Worm (Caenorhabditis elegans): Measurements from ENCODE around the gene C01G5.25.

DNA sequence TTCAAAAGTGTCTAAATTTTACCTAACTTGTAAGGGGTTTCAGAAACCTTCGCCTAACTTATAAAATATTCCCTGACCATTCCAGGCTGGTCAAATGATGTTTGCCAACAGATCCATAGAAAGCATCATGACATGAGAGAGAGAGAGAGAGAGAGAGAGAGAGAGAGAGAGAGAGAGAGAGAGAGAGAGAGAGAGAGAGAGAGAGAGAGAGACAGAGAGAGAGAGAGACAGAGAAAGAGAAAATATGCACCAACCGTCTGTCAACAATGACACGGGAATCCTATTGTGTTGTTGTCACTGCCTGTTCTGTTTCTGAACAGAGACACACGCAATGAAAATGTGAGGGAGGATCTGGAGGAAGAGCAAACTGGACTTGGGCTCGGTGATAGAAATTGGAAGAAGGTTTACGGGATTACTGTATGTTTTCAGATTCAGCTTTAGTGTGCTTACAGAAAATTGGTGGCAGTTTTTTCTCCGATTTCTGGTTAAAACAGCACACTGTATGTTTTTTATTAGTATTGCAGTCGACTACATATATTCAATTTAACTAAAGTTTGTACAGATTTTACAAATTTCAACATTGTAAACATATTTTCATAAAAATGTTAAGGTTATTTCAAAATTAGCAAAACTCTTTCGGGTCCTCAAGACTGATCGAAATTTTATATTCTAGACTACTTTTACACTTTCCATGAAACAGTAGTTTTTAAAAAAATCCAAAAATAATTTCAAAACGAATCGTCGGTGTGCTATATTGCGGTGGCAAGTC, 34.7 kb downstream of the C01G5.25 start:
- TF ChIP-seq duxl-1 (tag; optimal IDR thresholded peaks at IDR 0.05; ENCODE audit: poor library complexity) (no peak), lir-3 (tag; optimal IDR thresholded peaks at IDR 0.05) (no peak), nhr-237 (tag; optimal IDR thresholded peaks at IDR 0.05) (no peak)

Measured in whole organism, L4 larva.